Worm (Caenorhabditis elegans) whole organism, L2 larva: Measurements from ENCODE around the gene Y41D4B.1.

Source experiments
- C34F6.9 ChIP-seq: fragments of 150-350 bp; optimal IDR thresholded peaks from 2 replicates; lab custom pipeline; 2014; ENCODE audit warnings: missing biosample characterization, missing genetic modification characterization
- F13H6.1 ChIP-seq: sonication (generic microtip); optimal IDR thresholded peaks from 2 replicates; lab custom pipeline; 2016; ENCODE audit warnings: missing genetic modification characterization, missing compliant biosample characterization
- Y55F3AM.14 ChIP-seq: fragments of 200-800 bp; sonication (Bioruptor generic); optimal IDR thresholded peaks from 2 replicates; lab custom pipeline; 2018; ENCODE audit warnings: mild to moderate bottlenecking, missing genetic modification characterization, missing compliant biosample characterization
- ZK546.5 ChIP-seq: sonication (generic microtip); optimal IDR thresholded peaks from 2 replicates; lab custom pipeline; 2017; ENCODE audit warnings: missing biosample characterization, missing genetic modification characterization
- alr-1 ChIP-seq: fragments of 150-350 bp; optimal IDR thresholded peaks from 2 replicates; lab custom pipeline; 2014; ENCODE audit warnings: missing biosample characterization, missing genetic modification characterization
- ama-1 ChIP-seq: fragments of 150-350 bp; optimal IDR thresholded peaks from 2 replicates; lab custom pipeline; 2018; ENCODE audit warnings: inconsistent platforms
- blmp-1 ChIP-seq: sonication (generic microtip); optimal IDR thresholded peaks from 2 replicates; lab custom pipeline; 2017; ENCODE audit warnings: missing genetic modification characterization, mild to moderate bottlenecking, missing compliant biosample characterization, antibody characterized with exemption, moderate library complexity; ENCODE audit not compliant: insufficient read depth
- ceh-82 ChIP-seq: fragments of 150-350 bp; optimal IDR thresholded peaks from 2 replicates; lab custom pipeline; 2014; ENCODE audit warnings: missing biosample characterization, missing genetic modification characterization
- crh-2 ChIP-seq: sonication (generic microtip); optimal IDR thresholded peaks from 2 replicates; lab custom pipeline; 2017; ENCODE audit warnings: missing biosample characterization, missing genetic modification characterization
- dmd-4 ChIP-seq: sonication (generic microtip); optimal IDR thresholded peaks from 2 replicates; lab custom pipeline; 2017; ENCODE audit warnings: missing biosample characterization, missing genetic modification characterization
- egl-27 ChIP-seq: sonication (generic microtip); optimal IDR thresholded peaks from 3 replicates; lab custom pipeline; 2017; ENCODE audit warnings: missing biosample characterization, missing genetic modification reagents, missing genetic modification characterization
- elt-1 ChIP-seq: fragments of 150-350 bp; optimal IDR thresholded peaks from 2 replicates; lab custom pipeline; 2014; ENCODE audit warnings: missing biosample characterization, missing genetic modification characterization
- gmeb-1 ChIP-seq: fragments of 150-350 bp; optimal IDR thresholded peaks from 2 replicates; lab custom pipeline; 2014; ENCODE audit warnings: missing biosample characterization, missing genetic modification characterization
- lin-11 ChIP-seq: fragments of 150-350 bp; sonication (generic microtip); optimal IDR thresholded peaks from 2 replicates; lab custom pipeline; 2014; ENCODE audit warnings: missing biosample characterization, missing genetic modification characterization, inconsistent platforms, mixed read lengths
- lin-13 ChIP-seq: fragments of 150-350 bp; optimal IDR thresholded peaks from 2 replicates; lab custom pipeline; 2014; ENCODE audit warnings: missing biosample characterization, missing genetic modification reagents, missing genetic modification characterization
- lin-39 ChIP-seq: fragments of 150-350 bp; optimal IDR thresholded peaks from 2 replicates; lab custom pipeline; 2014; ENCODE audit warnings: missing biosample characterization, missing genetic modification reagents, missing genetic modification characterization
- lsy-2 ChIP-seq, 2 experiments: fragments of 150-350 bp in 1 of 2; sonication (generic microtip) in 1 of 2; optimal IDR thresholded peaks; 2 replicates each; lab custom pipeline; 2014 to 2017; ENCODE audit warnings: missing biosample characterization in 2 of 2, missing genetic modification characterization in 2 of 2
- mab-5 ChIP-seq: fragments of 150-350 bp; optimal IDR thresholded peaks from 2 replicates; lab custom pipeline; 2014; ENCODE audit warnings: missing biosample characterization, missing genetic modification characterization
- mbf-1 ChIP-seq: sonication (generic microtip); optimal IDR thresholded peaks from 2 replicates; lab custom pipeline; 2017; ENCODE audit warnings: missing biosample characterization, missing genetic modification characterization
- mdl-1 ChIP-seq, 2 experiments: fragments of 150-350 bp in 1 of 2; sonication (generic microtip) in 1 of 2; optimal IDR thresholded peaks; 2 replicates each; lab custom pipeline; 2017; ENCODE audit warnings: missing biosample characterization in 2 of 2, missing genetic modification characterization in 2 of 2
- nhr-10 ChIP-seq: sonication (generic microtip); optimal IDR thresholded peaks from 2 replicates; lab custom pipeline; 2017; ENCODE audit warnings: missing biosample characterization, missing genetic modification characterization
- nhr-12 ChIP-seq: fragments of 150-350 bp; optimal IDR thresholded peaks from 2 replicates; lab custom pipeline; 2014; ENCODE audit warnings: missing biosample characterization, missing genetic modification characterization
- nhr-129 ChIP-seq: fragments of 150-350 bp; optimal IDR thresholded peaks from 2 replicates; lab custom pipeline; 2014; ENCODE audit warnings: missing biosample characterization, missing genetic modification characterization
- nhr-23 ChIP-seq: fragments of 150-350 bp; optimal IDR thresholded peaks from 2 replicates; lab custom pipeline; 2014; ENCODE audit warnings: missing biosample characterization, missing genetic modification reagents, missing genetic modification characterization
- nhr-237 ChIP-seq: fragments of 150-350 bp; optimal IDR thresholded peaks from 2 replicates; lab custom pipeline; 2014; ENCODE audit warnings: missing biosample characterization, missing genetic modification characterization
- nhr-25 ChIP-seq: fragments of 150-350 bp; sonication (generic microtip); optimal IDR thresholded peaks from 3 replicates; lab custom pipeline; 2014; ENCODE audit warnings: missing biosample characterization, missing genetic modification characterization
- nhr-77 ChIP-seq: fragments of 150-350 bp; optimal IDR thresholded peaks from 2 replicates; lab custom pipeline; 2014; ENCODE audit warnings: missing biosample characterization, missing genetic modification characterization
- peb-1 ChIP-seq: fragments of 150-350 bp; optimal IDR thresholded peaks from 2 replicates; lab custom pipeline; 2014; ENCODE audit warnings: missing biosample characterization, missing genetic modification characterization
- skn-1 ChIP-seq: sonication (generic microtip); optimal IDR thresholded peaks from 2 replicates; lab custom pipeline; 2017; ENCODE audit warnings: missing biosample characterization, missing genetic modification characterization
- snpc-4 ChIP-seq: fragments of 150-350 bp; optimal IDR thresholded peaks from 2 replicates; lab custom pipeline; 2014; ENCODE audit warnings: missing biosample characterization, missing genetic modification characterization
- unc-39 ChIP-seq: fragments of 150-350 bp; optimal IDR thresholded peaks from 2 replicates; lab custom pipeline; 2014; ENCODE audit warnings: missing biosample characterization, missing genetic modification characterization
- unc-55 ChIP-seq: fragments of 150-350 bp; sonication (generic microtip); optimal IDR thresholded peaks from 3 replicates; lab custom pipeline; 2014; ENCODE audit warnings: missing biosample characterization, missing genetic modification reagents, missing genetic modification characterization
- ztf-1 ChIP-seq: fragments of 200-800 bp; sonication (Bioruptor generic); conservative IDR thresholded peaks from 2 replicates; pipeline ENCODE4 v1.3.6; 2022; ENCODE audit warnings: missing genetic modification characterization, missing compliant biosample characterization
- ztf-11 ChIP-seq: sonication (generic microtip); optimal IDR thresholded peaks from 2 replicates; lab custom pipeline; 2017; ENCODE audit warnings: missing biosample characterization, missing genetic modification characterization

Y41D4B.1 gene

ce11 chrIV:1659045-1659741 lies 13.3 kb upstream of the Y41D4B.1 start, which contains the start of gene rps-28 (continued):
- TF ChIP-seq ztf-11 (peak; percentile 57), unc-39 (peak; percentile 58), elt-1 (no peak), gmeb-1 (peak; percentile 93), lin-39 (tag; lab: Kevin White, UChicago) (peak; percentile 45), crh-2 (tag; lab: Kevin White, UChicago) (peak; percentile 98), nhr-25 (tag; lab: Kevin White, UChicago) (peak; percentile 97), egl-27 (tag; lab: Kevin White, UChicago) (peak; percentile 94)

DNA sequence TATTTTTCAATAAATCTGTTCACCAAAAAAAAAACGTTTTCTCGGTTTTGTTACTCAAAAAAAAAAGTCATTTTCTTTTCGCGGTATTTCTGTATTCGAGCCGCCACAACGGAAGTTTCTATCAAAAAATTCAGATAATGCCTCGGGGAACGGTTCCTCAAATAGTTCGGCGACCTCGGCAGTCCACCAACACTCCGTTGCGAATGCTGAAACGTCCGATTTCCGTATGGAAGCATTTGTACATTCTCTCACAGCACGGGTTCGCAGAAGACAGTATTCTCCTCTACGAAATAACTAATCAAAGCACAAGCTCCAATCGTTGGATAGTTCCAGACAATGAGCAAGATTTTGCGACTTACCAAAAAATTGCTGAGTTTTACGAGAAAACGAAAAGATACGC lies 12.5 kb upstream of the Y41D4B.1 start, which contains the start of gene Y41D4B.4:
Y41D4B.4 (plus strand) TSS at position 133 of the 400 bp plus-strand sequence.
- TF ChIP-seq nhr-77 (tag; lab: Kevin White, UChicago): no peak
- TF ChIP-seq nhr-10 (tag; lab: Kevin White, UChicago): no peak
- TF ChIP-seq ZK546.5 (tag; lab: Kevin White, UChicago): no peak
- TF ChIP-seq peb-1: no peak
- no peak for TF ChIP-seq ceh-82 (tag; lab: Kevin White, UChicago)
- no peak for TF ChIP-seq unc-39
- TF ChIP-seq alr-1 (tag; lab: Kevin White, UChicago): no peak
- TF ChIP-seq unc-55 (GFP tag; lab: Kevin White, UChicago): no peak
- TF ChIP-seq nhr-129 (tag; lab: Kevin White, UChicago): no peak
- TF ChIP-seq nhr-12: no peak
- no peak for TF ChIP-seq snpc-4 (tag; lab: Kevin White, UChicago)
- TF ChIP-seq blmp-1 (tag; lab: Kevin White, UChicago): no peak
- TF ChIP-seq C34F6.9: no peak
- TF ChIP-seq ztf-1 (GFP tag; lab: Robert Waterston, UW): no peak
- no peak for TF ChIP-seq lin-13 (GFP tag; lab: Kevin White, UChicago)
- TF ChIP-seq lin-11 (tag; lab: Kevin White, UChicago): no peak
- TF ChIP-seq lsy-2 (tag; optimal IDR thresholded peaks at IDR 0.05; lab: Kevin White, UChicago): no peak

- TF ChIP-seq nhr-23 (no peak), ZK546.5 (tag; lab: Kevin White, UChicago) (no peak), dmd-4 (tag; lab: Kevin White, UChicago) (no peak), nhr-12 (no peak), egl-27 (tag; lab: Kevin White, UChicago) (no peak), F13H6.1 (tag; lab: Kevin White, UChicago) (no peak)
- TF ChIP-seq, all 48 proteins: peak for 0
These were observed 11.8 kb upstream of the Y41D4B.1 start for ce11 chrIV:1660735-1661134.

- TF ChIP-seq Y55F3AM.14 (GFP tag; lab: Kevin White, UChicago) (no peak), elt-1 (no peak), gmeb-1 (no peak), skn-1 (tag; lab: Kevin White, UChicago) (no peak), lsy-2 (tag; optimal IDR thresholded peaks at IDR 0.05; lab: Kevin White, UChicago) (no peak), nhr-237 (no peak), ZK546.5 (tag; lab: Kevin White, UChicago) (no peak), mbf-1 (tag; lab: Kevin White, UChicago) (no peak), unc-55 (GFP tag; lab: Kevin White, UChicago) (no peak), mdl-1 (tag; optimal IDR thresholded peaks at IDR 0.05; lab: Kevin White, UChicago) (no peak), ama-1 (lab: Kevin White, UChicago) (no peak), lin-39 (tag; lab: Kevin White, UChicago) (no peak)
These were observed 9.6 kb upstream of the Y41D4B.1 start for ce11 chrIV:1662872-1663271.

- TF ChIP-seq elt-1 (no peak), ZK546.5 (tag; lab: Kevin White, UChicago) (no peak), mab-5 (tag; lab: Kevin White, UChicago) (no peak)
These were observed 4.4 kb downstream of the Y41D4B.1 start for ce11 chrIV:1676926-1677325.
